Fruit fly (Drosophila melanogaster): ENCODE results near the gene CG14645.

Gene CG14645

dm6 chr3R:4333964-4334363 is 934 bp upstream of the CG14645 start, which contains the start of gene CG9776 (continued):
- TF ChIP-seq Lhr (GFP tag; optimal IDR thresholded peaks at IDR 0.05), result peak; percentile 94
- no peak for TF ChIP-seq CG2202 (tag; optimal IDR thresholded peaks at IDR 0.05)
- peak; percentile 99 for TF ChIP-seq Bgb (GFP tag; IDR thresholded peaks at IDR 0.05; ENCODE audit: partially characterized antibody)
- TF ChIP-seq chif (GFP tag; optimal IDR thresholded peaks at IDR 0.05), result peak; percentile 15 to 74
- peak; percentile 94 for TF ChIP-seq Ets65A (GFP tag)
- TF ChIP-seq ci (GFP tag; IDR thresholded peaks at IDR 0.05), result peak; percentile 72
- no peak for TF ChIP-seq ATbp (GFP tag; optimal IDR thresholded peaks at IDR 0.05)
- TF ChIP-seq Awh (GFP tag; IDR thresholded peaks at IDR 0.05), result no peak; the same call in 1 of the 2 replicates
- peak; percentile 72 for TF ChIP-seq sob (GFP tag; IDR thresholded peaks at IDR 0.05)
- peak; percentile 53; the same call in 1 of the 2 replicates for TF ChIP-seq lmd (GFP tag; IDR thresholded peaks at IDR 0.05)
- peak; percentile 62 for TF ChIP-seq az2 (GFP tag; optimal IDR thresholded peaks at IDR 0.05)
- no peak for TF ChIP-seq CG4328 (GFP tag; optimal IDR thresholded peaks at IDR 0.05)
- peak; percentile 39; the same call in 1 of the 2 replicates for TF ChIP-seq Atf6 (GFP tag; IDR thresholded peaks at IDR 0.05)
- TF ChIP-seq CG3995 (GFP tag; optimal IDR thresholded peaks at IDR 0.05), result peak; percentile 93
- TF ChIP-seq chm (GFP tag; IDR thresholded peaks at IDR 0.05), result no peak
- peak; percentile 53 for TF ChIP-seq kay (GFP tag; optimal IDR thresholded peaks at IDR 0.05)
- TF ChIP-seq CG6791 (GFP tag; IDR thresholded peaks at IDR 0.05; ENCODE audit: partially characterized antibody), result peak; percentile 99
- TF ChIP-seq caup (GFP tag; optimal IDR thresholded peaks at IDR 0.05; ENCODE audit: severe bottlenecking), result no peak
- no peak for TF ChIP-seq CoRest (tag; optimal IDR thresholded peaks at IDR 0.05)
- TF ChIP-seq CG7357 (GFP tag; IDR thresholded peaks at IDR 0.05), result peak; percentile 98
- TF ChIP-seq Doc2 (GFP tag; IDR thresholded peaks at IDR 0.05), result no peak
- peak; percentile 75 for TF ChIP-seq CG10267 (tag; optimal IDR thresholded peaks at IDR 0.05)
- 0 out of 2 replicates have a peak, but pooled peaks have one; percentile 14 for TF ChIP-seq Ada2b (GFP tag; IDR thresholded peaks at IDR 0.05)
- TF ChIP-seq CG6175 (GFP tag; IDR thresholded peaks at IDR 0.05), result no peak
- TF ChIP-seq CG13775 (GFP tag; optimal IDR thresholded peaks at IDR 0.05), result peak; percentile 35
- no peak for TF ChIP-seq lov (optimal IDR thresholded peaks at IDR 0.05)
- no peak for TF ChIP-seq lov (GFP tag; IDR thresholded peaks at IDR 0.05)
- no peak for TF ChIP-seq BtbVII (GFP tag; optimal IDR thresholded peaks at IDR 0.05)
- TF ChIP-seq CG4424 (GFP tag; optimal IDR thresholded peaks at IDR 0.05), result peak; percentile 51
- TF ChIP-seq CG11247 (GFP tag; IDR thresholded peaks at IDR 0.05), result peak; percentile 23; the same call in 1 of the 2 replicates
- peak; percentile 59; the same call in 1 of the 3 replicates for TF ChIP-seq Mrtf (GFP tag; IDR thresholded peaks at IDR 0.05)
- TF ChIP-seq CG12236 (GFP tag; optimal IDR thresholded peaks at IDR 0.05), result no peak
- TF ChIP-seq Adf1 (GFP tag; IDR thresholded peaks at IDR 0.05), result no peak
- TF ChIP-seq wdn (GFP tag; IDR thresholded peaks at IDR 0.05), result peak; percentile 63; the same call in 1 of the 2 replicates
- no peak for TF ChIP-seq CG14965 (GFP tag; optimal IDR thresholded peaks at IDR 0.05; ENCODE audit: borderline replicate concordance)
- TF ChIP-seq CG7556 (GFP tag; optimal IDR thresholded peaks at IDR 0.05), result no peak
- TF ChIP-seq CG17612 (GFP tag; IDR thresholded peaks at IDR 0.05), result no peak
- TF ChIP-seq ro (GFP tag; IDR thresholded peaks at IDR 0.05), result no peak
- peak; percentile 74 for TF ChIP-seq p53 (GFP tag; optimal IDR thresholded peaks at IDR 0.05)
- peak; percentile 97 for TF ChIP-seq Scr (GFP tag; IDR thresholded peaks at IDR 0.05; ENCODE audit: partially characterized antibody)
- no peak for TF ChIP-seq ewg (GFP tag; optimal IDR thresholded peaks at IDR 0.05)
- peak; percentile 47; the same call in 3 of the 4 replicates for TF ChIP-seq Gug (GFP tag; IDR thresholded peaks at IDR 0.05)
- peak; percentile 20 for TF ChIP-seq psq (GFP tag; optimal IDR thresholded peaks at IDR 0.05)
- no peak for TF ChIP-seq ac (GFP tag; optimal IDR thresholded peaks at IDR 0.05)
- peak; percentile 70 for TF ChIP-seq Neu2 (GFP tag; optimal IDR thresholded peaks at IDR 0.05; ENCODE audit: borderline replicate concordance)
- peak; percentile 85 for TF ChIP-seq HmgD (GFP tag; optimal IDR thresholded peaks at IDR 0.05)
- no peak for TF ChIP-seq CG7987 (GFP tag; optimal IDR thresholded peaks at IDR 0.05)
- TF ChIP-seq CG31224 (GFP tag; IDR thresholded peaks at IDR 0.05), result peak; percentile 44
- TF ChIP-seq CG17829 (tag; optimal IDR thresholded peaks at IDR 0.05), result peak; percentile 82
- TF ChIP-seq Nf-YA (GFP tag; IDR thresholded peaks at IDR 0.05), result no peak
- TF ChIP-seq Nf-YB (GFP tag; optimal IDR thresholded peaks at IDR 0.05), result no peak
- TF ChIP-seq CG30403 (GFP tag; optimal IDR thresholded peaks at IDR 0.05), result peak; percentile 73

Data from whole organism, embryonic.